Worm (Caenorhabditis elegans) whole organism, L3 larva: Measurements from ENCODE around the gene ast-1.

Experiments used
- aly-2 ChIP-seq: fragments of 150-350 bp; optimal IDR thresholded peaks from 2 replicates; lab custom pipeline; 2014; ENCODE audit warnings: missing biosample characterization, missing genetic modification characterization
- elt-2 ChIP-seq: sonication (generic microtip); optimal IDR thresholded peaks from 2 replicates; lab custom pipeline; 2016; ENCODE audit warnings: missing genetic modification reagents, mild to moderate bottlenecking, missing genetic modification characterization, missing compliant biosample characterization
- fos-1 ChIP-seq: fragments of 150-350 bp; optimal IDR thresholded peaks from 2 replicates; lab custom pipeline; 2014; ENCODE audit warnings: missing biosample characterization, missing genetic modification characterization
- nhr-28 ChIP-seq: fragments of 150-350 bp; optimal IDR thresholded peaks from 2 replicates; lab custom pipeline; 2014; ENCODE audit warnings: missing biosample characterization, missing genetic modification characterization
- nhr-67 ChIP-seq: fragments of 150-350 bp; optimal IDR thresholded peaks from 2 replicates; lab custom pipeline; 2014; ENCODE audit warnings: missing biosample characterization, missing genetic modification characterization
- pha-4 ChIP-seq: fragments of 150-350 bp; optimal IDR thresholded peaks from 2 replicates; lab custom pipeline; 2014; ENCODE audit warnings: missing biosample characterization, missing genetic modification reagents, missing genetic modification characterization
- skn-1 ChIP-seq: fragments of 150-350 bp; optimal IDR thresholded peaks from 2 replicates; lab custom pipeline; 2014; ENCODE audit warnings: missing biosample characterization, missing genetic modification characterization
- snpc-4 ChIP-seq: fragments of 150-350 bp; optimal IDR thresholded peaks from 2 replicates; lab custom pipeline; 2014; ENCODE audit warnings: missing biosample characterization, missing genetic modification characterization
- ztf-4 ChIP-seq: fragments of 150-350 bp; optimal IDR thresholded peaks from 2 replicates; lab custom pipeline; 2014; ENCODE audit warnings: missing biosample characterization, missing genetic modification characterization

ce11 chrII:4092502-4092901, 42.7 kb downstream of the ast-1 start:
- TF ChIP-seq ztf-4 (tag; lab: Kevin White, UChicago) (no peak), nhr-67 (tag; lab: Kevin White, UChicago) (no peak), skn-1 (tag; lab: Kevin White, UChicago) (no peak), pha-4 (tag; lab: Kevin White, UChicago) (no peak), snpc-4 (tag; lab: Kevin White, UChicago) (no peak), fos-1 (tag; lab: Kevin White, UChicago) (no peak), nhr-28 (tag; lab: Kevin White, UChicago) (no peak), elt-2 (tag; lab: Kevin White, UChicago) (no peak), aly-2 (tag; lab: Kevin White, UChicago) (no peak)
